Worm (Caenorhabditis elegans): ENCODE results near the gene exos-2.

The exos-2 gene

ce11 chrIV:6417612-6418011, 2.3 kb downstream of the exos-2 start:
- TF ChIP-seq tab-1 (GFP tag; IDR thresholded peaks at IDR 0.05) (no peak), ztf-29 (GFP tag; IDR thresholded peaks at IDR 0.05) (no peak), med-1 (GFP tag; optimal IDR thresholded peaks at IDR 0.05; ENCODE audit: insufficient read depth) (no peak), klf-2 (GFP tag; conservative IDR thresholded peaks at IDR 0.05) (no peak)

DNA sequence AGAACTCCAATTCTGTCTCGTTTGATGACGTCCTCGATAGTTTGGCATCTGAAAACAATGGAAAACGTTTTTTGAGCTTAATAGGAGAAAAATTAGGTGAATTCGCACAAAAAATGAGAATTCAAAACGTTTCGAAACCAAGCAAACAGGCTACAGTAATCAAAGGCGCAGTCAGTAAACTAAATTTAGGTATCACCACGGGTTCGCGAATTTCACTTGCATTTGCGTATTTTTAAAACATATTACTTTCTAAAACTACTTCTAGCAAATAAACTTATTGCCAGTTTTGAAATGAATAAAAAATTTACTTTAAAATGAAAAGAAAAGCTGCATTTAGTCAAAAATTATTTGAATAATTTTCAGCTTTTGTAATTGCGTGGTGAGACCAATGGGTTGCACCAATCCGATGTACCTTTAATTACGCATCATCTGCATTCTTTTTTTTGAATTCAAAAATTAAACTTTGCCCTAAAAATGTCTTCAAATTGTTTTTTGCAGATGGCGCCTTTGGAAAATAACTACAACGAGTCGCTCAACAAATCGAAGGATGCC, 3.8 kb downstream of the exos-2 start, which contains the start of the genes Y73B6BL.23 and htp-2:
TSS of gene Y73B6BL.23 (minus strand) at position 51 of the 552 bp plus-strand sequence.
TSS of gene htp-2 (plus strand) at position 492 of the 552 bp plus-strand sequence.
- no peak for TF ChIP-seq flt-1 (GFP tag; IDR thresholded peaks at IDR 0.05)
- no peak for TF ChIP-seq klf-2 (GFP tag; conservative IDR thresholded peaks at IDR 0.05)
- no peak for TF ChIP-seq med-1 (GFP tag; optimal IDR thresholded peaks at IDR 0.05; ENCODE audit: insufficient read depth)
- TF ChIP-seq T22C8.4 (GFP tag; IDR thresholded peaks at IDR 0.05) = no peak
- no peak for TF ChIP-seq ztf-29 (GFP tag; IDR thresholded peaks at IDR 0.05)
- TF ChIP-seq tab-1 (GFP tag; IDR thresholded peaks at IDR 0.05) = no peak
- TF ChIP-seq cog-1 (tag; optimal IDR thresholded peaks at IDR 0.05) = no peak
- no peak for TF ChIP-seq ref-1 (GFP tag; conservative IDR thresholded peaks at IDR 0.05)
- no peak for TF ChIP-seq ztf-23 (GFP tag; IDR thresholded peaks at IDR 0.05)

DNA sequence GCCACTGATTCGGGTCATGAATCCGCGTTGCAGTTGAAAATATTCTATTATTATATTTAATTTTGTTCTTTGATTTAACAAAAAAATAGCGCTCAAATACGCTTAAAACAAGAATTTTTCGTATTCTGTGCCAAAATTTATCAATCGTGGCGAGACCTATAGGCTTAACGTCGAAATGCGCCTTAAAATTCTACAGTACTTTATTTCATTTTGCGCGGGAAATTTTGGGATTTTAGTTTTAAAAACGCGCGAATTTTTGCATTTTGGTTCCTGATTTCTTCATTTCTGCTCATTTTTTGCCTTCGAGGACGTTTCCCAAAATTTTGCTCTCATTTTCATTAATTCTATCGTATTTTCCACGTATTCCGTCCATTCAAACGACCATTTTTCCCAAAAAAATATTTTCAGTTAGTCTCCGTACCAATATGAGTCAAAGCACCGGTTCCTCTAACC, 5.9 kb downstream of the exos-2 start, which contains the start of gene puf-11:
TSS of gene puf-11 (plus strand) at position 403 of the 453 bp plus-strand sequence.
- TF ChIP-seq klf-2 (GFP tag; conservative IDR thresholded peaks at IDR 0.05) (no peak), tab-1 (GFP tag; IDR thresholded peaks at IDR 0.05) (no peak), ztf-23 (GFP tag; IDR thresholded peaks at IDR 0.05) (no peak), ref-1 (GFP tag; conservative IDR thresholded peaks at IDR 0.05) (no peak), ztf-29 (GFP tag; IDR thresholded peaks at IDR 0.05) (no peak), cog-1 (tag; optimal IDR thresholded peaks at IDR 0.05) (no peak), T22C8.4 (GFP tag; IDR thresholded peaks at IDR 0.05) (no peak), med-1 (GFP tag; optimal IDR thresholded peaks at IDR 0.05; ENCODE audit: insufficient read depth) (no peak), flt-1 (GFP tag; IDR thresholded peaks at IDR 0.05) (no peak)

DNA sequence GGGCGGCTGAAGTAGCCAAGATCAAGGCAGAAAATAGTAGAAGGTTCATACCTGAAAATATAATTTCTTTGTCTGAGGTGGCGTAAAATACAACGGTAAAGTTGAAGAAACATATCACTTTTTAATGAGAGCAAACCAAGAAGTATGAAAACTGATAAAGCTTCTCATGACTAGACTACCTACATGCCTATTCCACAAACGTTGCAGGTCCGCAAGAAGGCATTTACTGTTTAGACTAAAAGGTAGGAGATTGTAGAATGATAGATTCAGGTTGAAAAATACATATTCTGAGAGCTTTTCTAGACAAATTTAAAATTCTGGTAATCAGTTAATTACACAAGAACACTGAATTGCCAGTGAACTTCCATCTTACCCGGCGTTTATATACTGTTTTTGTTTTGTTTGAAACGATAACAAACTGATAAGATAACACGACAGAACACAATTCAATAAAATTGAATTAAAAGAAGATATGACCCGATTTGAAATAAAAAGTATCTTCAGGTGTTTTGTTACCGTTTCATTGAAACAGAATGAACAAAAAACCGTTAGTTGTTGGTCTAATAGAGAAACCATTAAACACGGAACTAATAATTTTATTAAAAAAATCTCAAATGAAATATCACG, 10.9 kb downstream of the exos-2 start, which contains the start of gene acp-6:
TSS of gene acp-6 (minus strand) at position 51 of the 627 bp plus-strand sequence.
- TF ChIP-seq med-1 (GFP tag; optimal IDR thresholded peaks at IDR 0.05; ENCODE audit: insufficient read depth) = no peak
- no peak for TF ChIP-seq cog-1 (tag; optimal IDR thresholded peaks at IDR 0.05)
- TF ChIP-seq flt-1 (GFP tag; IDR thresholded peaks at IDR 0.05) = no peak

- TF ChIP-seq cog-1 (tag; optimal IDR thresholded peaks at IDR 0.05) (no peak), tab-1 (GFP tag; IDR thresholded peaks at IDR 0.05) (no peak), T22C8.4 (GFP tag; IDR thresholded peaks at IDR 0.05) (no peak), med-1 (GFP tag; optimal IDR thresholded peaks at IDR 0.05; ENCODE audit: insufficient read depth) (no peak), ztf-29 (GFP tag; IDR thresholded peaks at IDR 0.05) (no peak), ztf-23 (GFP tag; IDR thresholded peaks at IDR 0.05) (no peak), klf-2 (GFP tag; conservative IDR thresholded peaks at IDR 0.05) (no peak), ref-1 (GFP tag; conservative IDR thresholded peaks at IDR 0.05) (no peak), flt-1 (GFP tag; IDR thresholded peaks at IDR 0.05) (no peak)
Observed at ce11 chrIV:6427223-6427622, 11.9 kb downstream of the exos-2 start.

DNA sequence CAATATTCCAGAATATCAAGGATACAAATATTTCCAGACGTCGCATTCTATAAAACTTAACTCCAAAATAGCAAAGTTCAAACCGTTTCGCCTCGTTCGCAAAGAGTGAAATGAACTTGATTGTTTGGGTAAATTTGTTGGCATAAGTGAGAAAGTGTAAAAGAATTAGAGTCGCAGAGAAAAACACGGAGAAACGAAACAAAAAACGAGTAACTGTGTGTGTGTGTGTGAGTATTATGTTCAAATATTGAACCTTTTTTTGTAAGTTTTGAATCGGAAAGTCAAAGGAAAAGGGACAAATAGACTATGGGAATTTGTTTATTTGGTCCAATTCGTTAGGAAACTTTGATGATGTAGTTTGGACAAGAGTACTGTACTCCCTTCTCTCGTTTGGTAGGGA, 16.3 kb downstream of the exos-2 start, which contains the start of gene acp-7:
TSS of gene acp-7 (minus strand) at position 101 of the 400 bp plus-strand sequence.
- TF ChIP-seq ztf-23 (GFP tag; IDR thresholded peaks at IDR 0.05) = no peak
- no peak for TF ChIP-seq cog-1 (tag; optimal IDR thresholded peaks at IDR 0.05)
- no peak for TF ChIP-seq tab-1 (GFP tag; IDR thresholded peaks at IDR 0.05)
- no peak for TF ChIP-seq flt-1 (GFP tag; IDR thresholded peaks at IDR 0.05)
- no peak for TF ChIP-seq ref-1 (GFP tag; conservative IDR thresholded peaks at IDR 0.05)
- no peak for TF ChIP-seq klf-2 (GFP tag; conservative IDR thresholded peaks at IDR 0.05)
- no peak for TF ChIP-seq T22C8.4 (GFP tag; IDR thresholded peaks at IDR 0.05)
- no peak for TF ChIP-seq med-1 (GFP tag; optimal IDR thresholded peaks at IDR 0.05; ENCODE audit: insufficient read depth)
- TF ChIP-seq ztf-29 (GFP tag; IDR thresholded peaks at IDR 0.05) = no peak

DNA sequence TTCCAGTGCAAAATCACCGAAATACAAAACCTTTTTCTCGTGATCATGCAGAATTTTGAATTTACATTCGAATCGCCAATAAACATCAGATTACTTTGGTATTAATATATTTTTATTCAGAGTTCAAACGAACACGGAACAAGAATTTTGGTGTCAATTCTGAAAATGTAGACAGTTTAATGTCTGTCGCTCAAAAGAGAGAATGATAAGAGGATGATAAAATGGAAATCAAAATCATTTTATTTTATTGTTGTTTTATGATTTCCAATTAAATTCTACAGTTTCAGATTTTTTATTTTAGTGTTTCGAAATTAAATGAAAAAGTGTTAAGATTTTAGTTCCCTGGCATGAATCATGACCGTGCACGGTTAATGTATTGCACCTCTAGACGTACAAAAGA, 17.1 kb downstream of the exos-2 start:
- TF ChIP-seq klf-2 (GFP tag; conservative IDR thresholded peaks at IDR 0.05) (no peak), med-1 (GFP tag; optimal IDR thresholded peaks at IDR 0.05; ENCODE audit: insufficient read depth) (no peak), cog-1 (tag; optimal IDR thresholded peaks at IDR 0.05) (no peak), ztf-23 (GFP tag; IDR thresholded peaks at IDR 0.05) (no peak)

DNA sequence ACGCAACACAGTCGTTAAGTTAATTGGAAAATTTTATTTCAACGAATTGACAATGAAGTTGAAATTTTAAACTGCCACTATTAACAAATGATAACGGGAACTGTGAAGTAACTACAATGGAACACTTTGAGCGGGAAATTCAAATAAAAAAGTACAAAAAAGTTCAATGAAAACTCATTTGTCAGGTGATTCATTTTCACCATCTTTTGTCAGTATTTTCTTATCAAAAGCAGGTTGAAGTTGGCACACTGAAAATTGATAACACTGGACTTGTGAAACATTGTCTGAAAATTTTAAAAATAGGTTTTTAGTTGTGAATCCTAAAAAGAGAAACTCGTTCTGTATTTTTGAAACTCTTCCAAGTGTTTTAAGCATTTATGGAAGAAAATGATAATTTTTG, 18.1 kb downstream of the exos-2 start:
- no peak for TF ChIP-seq ref-1 (GFP tag; conservative IDR thresholded peaks at IDR 0.05)
- no peak for TF ChIP-seq ztf-29 (GFP tag; IDR thresholded peaks at IDR 0.05)
- no peak for TF ChIP-seq ztf-23 (GFP tag; IDR thresholded peaks at IDR 0.05)
- TF ChIP-seq cog-1 (tag; optimal IDR thresholded peaks at IDR 0.05) = no peak
- TF ChIP-seq med-1 (GFP tag; optimal IDR thresholded peaks at IDR 0.05; ENCODE audit: insufficient read depth) = no peak
- no peak for TF ChIP-seq klf-2 (GFP tag; conservative IDR thresholded peaks at IDR 0.05)
- TF ChIP-seq flt-1 (GFP tag; IDR thresholded peaks at IDR 0.05) = no peak
- no peak for TF ChIP-seq T22C8.4 (GFP tag; IDR thresholded peaks at IDR 0.05)
- no peak for TF ChIP-seq tab-1 (GFP tag; IDR thresholded peaks at IDR 0.05)

DNA sequence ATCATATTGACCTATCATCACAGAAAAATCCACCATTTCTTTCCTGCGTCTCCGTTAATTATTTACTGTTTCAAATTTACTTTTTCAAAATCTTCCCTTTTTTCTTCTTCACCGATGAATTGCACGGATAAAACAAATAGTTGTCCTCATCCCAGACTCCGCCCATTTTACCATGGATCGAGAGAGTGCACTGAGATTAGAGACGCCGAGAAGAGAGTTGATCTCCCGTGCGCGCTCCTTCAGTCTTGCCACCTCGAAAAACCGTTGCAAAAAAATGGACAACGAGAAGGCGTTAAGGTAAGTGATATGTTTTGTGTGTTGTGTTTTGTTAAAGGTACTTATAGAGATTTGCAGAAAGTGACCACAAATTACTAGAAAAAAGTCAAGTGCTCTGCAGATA, 22.8 kb downstream of the exos-2 start, which contains the start of gene dlc-5:
TSS of gene dlc-5 (plus strand) at position 154 of the 400 bp plus-strand sequence.
- TF ChIP-seq flt-1 (GFP tag; IDR thresholded peaks at IDR 0.05) (no peak), med-1 (GFP tag; optimal IDR thresholded peaks at IDR 0.05; ENCODE audit: insufficient read depth) (no peak), ztf-29 (GFP tag; IDR thresholded peaks at IDR 0.05) (no peak), T22C8.4 (GFP tag; IDR thresholded peaks at IDR 0.05) (no peak), klf-2 (GFP tag; conservative IDR thresholded peaks at IDR 0.05) (no peak), tab-1 (GFP tag; IDR thresholded peaks at IDR 0.05) (no peak), cog-1 (tag; optimal IDR thresholded peaks at IDR 0.05) (no peak), ztf-23 (GFP tag; IDR thresholded peaks at IDR 0.05) (no peak), ref-1 (GFP tag; conservative IDR thresholded peaks at IDR 0.05) (no peak)
